Worm (Caenorhabditis elegans): ENCODE measurements around the gene ubc-7.

ce11 chrIII:9608650-9609049 is 22.3 kb downstream of the ubc-7 start, which contains the start of gene clec-161:
- TF ChIP-seq him-1 (tag; optimal IDR thresholded peaks at IDR 0.05) (no peak), W03F9.2 (tag; optimal IDR thresholded peaks at IDR 0.05) (no peak), dao-5 (tag; optimal IDR thresholded peaks at IDR 0.05) (no peak)
